Worm (Caenorhabditis elegans): ENCODE results near the gene spe-29.

DNA sequence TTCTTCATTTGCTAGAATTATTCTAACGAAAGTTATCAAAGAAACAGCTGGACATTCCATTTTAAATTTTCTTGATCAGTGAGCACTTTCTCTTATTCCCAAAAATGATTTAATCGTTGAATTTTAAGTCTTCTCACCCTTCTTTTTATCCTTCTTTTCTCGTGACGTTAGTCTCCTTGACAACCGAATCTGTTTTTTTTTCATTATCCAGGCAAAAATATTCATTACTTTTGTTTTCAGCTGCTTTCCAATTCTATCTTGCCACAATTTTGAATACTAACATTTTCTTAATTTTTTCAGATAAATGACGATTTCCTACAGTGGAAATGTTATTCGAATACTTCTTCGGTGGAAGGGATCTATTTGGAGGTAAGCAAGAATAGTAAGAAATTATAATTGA, 30.1 kb upstream of the spe-29 start, which contains the start of gene best-13:
- no peak for TF ChIP-seq nhr-11 (tag; optimal IDR thresholded peaks at IDR 0.05)
- TF ChIP-seq lin-13 (GFP tag; optimal IDR thresholded peaks at IDR 0.05): no peak
- no peak for TF ChIP-seq unc-62 (GFP tag; optimal IDR thresholded peaks at IDR 0.05 in 1 of 2)
- no peak for TF ChIP-seq unc-62 (tag; optimal IDR thresholded peaks at IDR 0.05)
- no peak for TF ChIP-seq ceh-82 (tag; optimal IDR thresholded peaks at IDR 0.05)
- TF ChIP-seq mdl-1 (tag; optimal IDR thresholded peaks at IDR 0.05): no peak
- TF ChIP-seq aha-1 (tag): no peak
- no peak for TF ChIP-seq ztf-7 (tag; optimal IDR thresholded peaks at IDR 0.05)
- no peak for TF ChIP-seq zag-1 (tag; optimal IDR thresholded peaks at IDR 0.05)
